Worm (Caenorhabditis elegans) whole organism, L2 larva: ENCODE measurements around the gene T05G5.4.

Experiments
- C34F6.9 ChIP-seq: fragments of 150-350 bp; optimal IDR thresholded peaks from 2 replicates; lab custom pipeline; 2014; ENCODE audit warnings: missing biosample characterization, missing genetic modification characterization
- F13H6.1 ChIP-seq: sonication (generic microtip); optimal IDR thresholded peaks from 2 replicates; lab custom pipeline; 2016; ENCODE audit warnings: missing genetic modification characterization, missing compliant biosample characterization
- R02D3.7 ChIP-seq: fragments of 150-350 bp; optimal IDR thresholded peaks from 2 replicates; lab custom pipeline; 2014; ENCODE audit warnings: missing biosample characterization, missing genetic modification characterization
- Y55F3AM.14 ChIP-seq: fragments of 200-800 bp; sonication (Bioruptor generic); optimal IDR thresholded peaks from 2 replicates; lab custom pipeline; 2018; ENCODE audit warnings: mild to moderate bottlenecking, missing genetic modification characterization, missing compliant biosample characterization
- ZK546.5 ChIP-seq: sonication (generic microtip); optimal IDR thresholded peaks from 2 replicates; lab custom pipeline; 2017; ENCODE audit warnings: missing biosample characterization, missing genetic modification characterization
- alr-1 ChIP-seq: fragments of 150-350 bp; optimal IDR thresholded peaks from 2 replicates; lab custom pipeline; 2014; ENCODE audit warnings: missing biosample characterization, missing genetic modification characterization
- aly-2 ChIP-seq: fragments of 150-350 bp; optimal IDR thresholded peaks from 2 replicates; lab custom pipeline; 2014; ENCODE audit warnings: missing biosample characterization, missing genetic modification characterization
- ama-1 ChIP-seq: fragments of 150-350 bp; optimal IDR thresholded peaks from 2 replicates; lab custom pipeline; 2018; ENCODE audit warnings: inconsistent platforms
- ceh-16 ChIP-seq: fragments of 150-350 bp; optimal IDR thresholded peaks from 2 replicates; lab custom pipeline; 2014; ENCODE audit warnings: missing biosample characterization, missing genetic modification characterization
- ceh-82 ChIP-seq: fragments of 150-350 bp; optimal IDR thresholded peaks from 2 replicates; lab custom pipeline; 2014; ENCODE audit warnings: missing biosample characterization, missing genetic modification characterization
- crh-2 ChIP-seq: sonication (generic microtip); optimal IDR thresholded peaks from 2 replicates; lab custom pipeline; 2017; ENCODE audit warnings: missing biosample characterization, missing genetic modification characterization
- dmd-4 ChIP-seq: sonication (generic microtip); optimal IDR thresholded peaks from 2 replicates; lab custom pipeline; 2017; ENCODE audit warnings: missing biosample characterization, missing genetic modification characterization
- egl-27 ChIP-seq: sonication (generic microtip); optimal IDR thresholded peaks from 3 replicates; lab custom pipeline; 2017; ENCODE audit warnings: missing biosample characterization, missing genetic modification reagents, missing genetic modification characterization
- elt-1 ChIP-seq: fragments of 150-350 bp; optimal IDR thresholded peaks from 2 replicates; lab custom pipeline; 2014; ENCODE audit warnings: missing biosample characterization, missing genetic modification characterization
- elt-3 ChIP-seq: sonication (generic microtip); optimal IDR thresholded peaks from 2 replicates; lab custom pipeline; 2017; ENCODE audit warnings: missing biosample characterization, missing genetic modification characterization
- fos-1 ChIP-seq: fragments of 150-350 bp; optimal IDR thresholded peaks from 2 replicates; lab custom pipeline; 2014; ENCODE audit warnings: missing biosample characterization, missing genetic modification characterization
- gmeb-1 ChIP-seq: fragments of 150-350 bp; optimal IDR thresholded peaks from 2 replicates; lab custom pipeline; 2014; ENCODE audit warnings: missing biosample characterization, missing genetic modification characterization
- lin-13 ChIP-seq: fragments of 150-350 bp; optimal IDR thresholded peaks from 2 replicates; lab custom pipeline; 2014; ENCODE audit warnings: missing biosample characterization, missing genetic modification reagents, missing genetic modification characterization
- lsy-2 ChIP-seq, 2 experiments: fragments of 150-350 bp in 1 of 2; sonication (generic microtip) in 1 of 2; optimal IDR thresholded peaks; 2 replicates each; lab custom pipeline; 2014 to 2017; ENCODE audit warnings: missing biosample characterization in 2 of 2, missing genetic modification characterization in 2 of 2
- mab-5 ChIP-seq: fragments of 150-350 bp; optimal IDR thresholded peaks from 2 replicates; lab custom pipeline; 2014; ENCODE audit warnings: missing biosample characterization, missing genetic modification characterization
- mbf-1 ChIP-seq: sonication (generic microtip); optimal IDR thresholded peaks from 2 replicates; lab custom pipeline; 2017; ENCODE audit warnings: missing biosample characterization, missing genetic modification characterization
- mdl-1 ChIP-seq, 2 experiments: fragments of 150-350 bp in 1 of 2; sonication (generic microtip) in 1 of 2; optimal IDR thresholded peaks; 2 replicates each; lab custom pipeline; 2017; ENCODE audit warnings: missing biosample characterization in 2 of 2, missing genetic modification characterization in 2 of 2
- nhr-11 ChIP-seq: fragments of 150-350 bp; optimal IDR thresholded peaks from 2 replicates; lab custom pipeline; 2014; ENCODE audit warnings: missing biosample characterization, missing genetic modification characterization
- nhr-12 ChIP-seq: fragments of 150-350 bp; optimal IDR thresholded peaks from 2 replicates; lab custom pipeline; 2014; ENCODE audit warnings: missing biosample characterization, missing genetic modification characterization
- nhr-129 ChIP-seq: fragments of 150-350 bp; optimal IDR thresholded peaks from 2 replicates; lab custom pipeline; 2014; ENCODE audit warnings: missing biosample characterization, missing genetic modification characterization
- nhr-23 ChIP-seq: fragments of 150-350 bp; optimal IDR thresholded peaks from 2 replicates; lab custom pipeline; 2014; ENCODE audit warnings: missing biosample characterization, missing genetic modification reagents, missing genetic modification characterization
- nhr-25 ChIP-seq: fragments of 150-350 bp; sonication (generic microtip); optimal IDR thresholded peaks from 3 replicates; lab custom pipeline; 2014; ENCODE audit warnings: missing biosample characterization, missing genetic modification characterization
- nhr-77 ChIP-seq: fragments of 150-350 bp; optimal IDR thresholded peaks from 2 replicates; lab custom pipeline; 2014; ENCODE audit warnings: missing biosample characterization, missing genetic modification characterization
- sem-4 ChIP-seq: fragments of 150-350 bp; optimal IDR thresholded peaks from 2 replicates; lab custom pipeline; 2014; ENCODE audit warnings: missing biosample characterization, missing genetic modification reagents, missing genetic modification characterization
- skn-1 ChIP-seq: sonication (generic microtip); optimal IDR thresholded peaks from 2 replicates; lab custom pipeline; 2017; ENCODE audit warnings: missing biosample characterization, missing genetic modification characterization
- sma-3 ChIP-seq: sonication (generic microtip); optimal IDR thresholded peaks from 2 replicates; lab custom pipeline; 2016; ENCODE audit warnings: missing genetic modification reagents, missing genetic modification characterization, missing compliant biosample characterization
- sma-9 ChIP-seq, 2 experiments: fragments of 150-350 bp in 1 of 2; sonication (generic microtip) in 1 of 2; optimal IDR thresholded peaks; 2 replicates each; lab custom pipeline; 2014 to 2016; ENCODE audit warnings: missing genetic modification characterization in 2 of 2, mild to moderate bottlenecking in 1 of 2, missing biosample characterization in 1 of 2, missing compliant biosample characterization in 1 of 2, missing genetic modification reagents in 1 of 2, moderate library complexity in 1 of 2
- unc-39 ChIP-seq: fragments of 150-350 bp; optimal IDR thresholded peaks from 2 replicates; lab custom pipeline; 2014; ENCODE audit warnings: missing biosample characterization, missing genetic modification characterization
- unc-55 ChIP-seq: fragments of 150-350 bp; sonication (generic microtip); optimal IDR thresholded peaks from 3 replicates; lab custom pipeline; 2014; ENCODE audit warnings: missing biosample characterization, missing genetic modification reagents, missing genetic modification characterization
- unc-62 ChIP-seq: fragments of 150-350 bp; optimal IDR thresholded peaks from 2 replicates; lab custom pipeline; 2014; ENCODE audit warnings: missing biosample characterization, missing genetic modification reagents, missing genetic modification characterization
- zag-1 ChIP-seq: fragments of 150-350 bp; optimal IDR thresholded peaks from 2 replicates; lab custom pipeline; 2014; ENCODE audit warnings: missing biosample characterization, missing genetic modification characterization
- ztf-1 ChIP-seq: fragments of 200-800 bp; sonication (Bioruptor generic); conservative IDR thresholded peaks from 2 replicates; pipeline ENCODE4 v1.3.6; 2022; ENCODE audit warnings: missing genetic modification characterization, missing compliant biosample characterization
- ztf-4 ChIP-seq: fragments of 150-350 bp; optimal IDR thresholded peaks from 2 replicates; lab custom pipeline; 2014; ENCODE audit warnings: missing biosample characterization, missing genetic modification characterization

Gene T05G5.4

ce11 chrIII:9747133-9747532 lies 1.6 kb upstream of the T05G5.4 start, which contains the start of the genes iff-1 and cdk-1:
TSS of gene iff-1 (minus strand) at chrIII:9747193.
TSS of gene cdk-1 (plus strand) at chrIII:9747472.
- TF ChIP-seq nhr-129 (tag; lab: Kevin White, UChicago), result peak; percentile 78
- no peak for TF ChIP-seq aly-2 (tag; lab: Kevin White, UChicago)
- peak; percentile 77 for TF ChIP-seq unc-55 (GFP tag; lab: Kevin White, UChicago)
- no peak for TF ChIP-seq alr-1 (tag; lab: Kevin White, UChicago)
- peak; percentile 83 for TF ChIP-seq gmeb-1 (tag; lab: Kevin White, UChicago)
- TF ChIP-seq lsy-2 (tag; optimal IDR thresholded peaks at IDR 0.05; lab: Kevin White, UChicago), result peak in 1 of 2 experiments; percentile 66
- TF ChIP-seq nhr-25, result no peak
- peak; percentile 0 for TF ChIP-seq lin-13 (GFP tag; lab: Kevin White, UChicago)
- TF ChIP-seq nhr-12 (tag; lab: Kevin White, UChicago), result no peak
- no peak for TF ChIP-seq ztf-1 (GFP tag; lab: Robert Waterston, UW)
- peak; percentile 25 for TF ChIP-seq fos-1
- TF ChIP-seq C34F6.9, result peak; percentile 32

- TF ChIP-seq unc-55 (GFP tag; lab: Kevin White, UChicago) (no peak), gmeb-1 (tag; lab: Kevin White, UChicago) (no peak), egl-27 (no peak), sma-3 (no peak), Y55F3AM.14 (GFP tag; lab: Kevin White, UChicago) (no peak), ztf-1 (GFP tag; lab: Robert Waterston, UW) (no peak), zag-1 (tag; lab: Kevin White, UChicago) (no peak), crh-2 (tag; lab: Kevin White, UChicago) (no peak), C34F6.9 (no peak), ZK546.5 (tag; lab: Kevin White, UChicago) (no peak), skn-1 (tag; lab: Kevin White, UChicago) (no peak), nhr-12 (tag; lab: Kevin White, UChicago) (no peak), elt-1 (tag; lab: Kevin White, UChicago) (no peak)
Measured at ce11 chrIII:9751074-9751473, 2.3 kb downstream of the T05G5.4 start, which contains the start of gene T05G5.5. TSS of gene T05G5.5 (minus strand) at chrIII:9751432.

ce11 chrIII:9752852-9753251 lies 4.1 kb downstream of the T05G5.4 start, which contains the start of gene ech-6:
TSS of gene ech-6 (minus strand) at chrIII:9752883.
- TF ChIP-seq mdl-1 (tag; optimal IDR thresholded peaks at IDR 0.05; lab: Kevin White, UChicago) (no peak), crh-2 (tag; lab: Kevin White, UChicago) (peak; percentile 73), unc-62 (GFP tag; lab: Kevin White, UChicago) (no peak), ceh-82 (tag; lab: Kevin White, UChicago) (no peak), gmeb-1 (tag; lab: Kevin White, UChicago) (no peak), elt-1 (tag; lab: Kevin White, UChicago) (no peak), mbf-1 (tag; lab: Kevin White, UChicago) (no peak), R02D3.7 (tag; lab: Kevin White, UChicago) (no peak), lsy-2 (tag; optimal IDR thresholded peaks at IDR 0.05; lab: Kevin White, UChicago) (peak in 1 of 2 experiments; percentile 60), ceh-16 (no peak), nhr-25 (no peak), ZK546.5 (tag; lab: Kevin White, UChicago) (no peak), nhr-23 (tag; lab: Kevin White, UChicago) (no peak), ama-1 (peak; percentile 18), sma-9 (GFP tag; optimal IDR thresholded peaks at IDR 0.05; lab: Kevin White, UChicago) (peak; percentile 84), sma-9 (tag; optimal IDR thresholded peaks at IDR 0.05; lab: Kevin White, UChicago) (no peak), nhr-129 (tag; lab: Kevin White, UChicago) (peak; percentile 45), ztf-4 (tag; lab: Kevin White, UChicago) (no peak), unc-39 (no peak), skn-1 (tag; lab: Kevin White, UChicago) (no peak), sem-4 (no peak), sma-3 (peak; percentile 44), nhr-11 (no peak), elt-3 (no peak), Y55F3AM.14 (GFP tag; lab: Kevin White, UChicago) (no peak), mab-5 (tag; lab: Kevin White, UChicago) (no peak), fos-1 (no peak), unc-55 (GFP tag; lab: Kevin White, UChicago) (peak; percentile 10), nhr-77 (tag; lab: Kevin White, UChicago) (no peak), alr-1 (tag; lab: Kevin White, UChicago) (no peak), F13H6.1 (no peak), C34F6.9 (peak; percentile 52), dmd-4 (tag; lab: Kevin White, UChicago) (no peak)
